Worm (Caenorhabditis elegans) whole organism, L1 larva: ENCODE data around the gene Y43F8C.16.

Experiments used
- C04F5.9 ChIP-seq: sonication (generic microtip); optimal IDR thresholded peaks from 2 replicates; lab custom pipeline; 2016; ENCODE audit warnings: missing genetic modification characterization, missing compliant biosample characterization
- F16B12.6 ChIP-seq: fragments of 150-350 bp; optimal IDR thresholded peaks from 2 replicates; lab custom pipeline; 2014; ENCODE audit warnings: missing biosample characterization, missing genetic modification characterization
- aha-1 ChIP-seq: fragments of 150-350 bp; optimal IDR thresholded peaks from 2 replicates; lab custom pipeline; 2014; ENCODE audit warnings: missing biosample characterization, missing genetic modification characterization
- aly-2 ChIP-seq: fragments of 150-350 bp; optimal IDR thresholded peaks from 2 replicates; lab custom pipeline; 2014; ENCODE audit warnings: missing biosample characterization, missing genetic modification characterization
- blmp-1 ChIP-seq: fragments of 150-350 bp; optimal IDR thresholded peaks from 2 replicates; lab custom pipeline; 2014; ENCODE audit warnings: missing biosample characterization, missing genetic modification characterization
- ceh-63 ChIP-seq: fragments of 200-800 bp; sonication (Bioruptor generic); optimal IDR thresholded peaks from 2 replicates; lab custom pipeline; 2018; ENCODE audit warnings: mild to moderate bottlenecking, missing genetic modification characterization, missing compliant biosample characterization
- ceh-8 ChIP-seq: fragments of 200-800 bp; sonication (Bioruptor generic); optimal IDR thresholded peaks from 2 replicates; lab custom pipeline; 2018; ENCODE audit warnings: mild to moderate bottlenecking, missing genetic modification characterization, moderate library complexity, missing compliant biosample characterization
- ceh-88 ChIP-seq: fragments of 200-800 bp; sonication (Bioruptor generic); IDR thresholded peaks from 2 replicates; pipeline ENCODE4 v1.3.6; 2022; ENCODE audit warnings: missing genetic modification characterization, missing compliant biosample characterization
- ceh-90 ChIP-seq: sonication (generic microtip); optimal IDR thresholded peaks from 2 replicates; lab custom pipeline; 2016; ENCODE audit warnings: missing genetic modification characterization, missing compliant biosample characterization
- dsc-1 ChIP-seq: sonication (generic microtip); optimal IDR thresholded peaks from 2 replicates; lab custom pipeline; 2016; ENCODE audit warnings: mild to moderate bottlenecking, missing genetic modification characterization, missing compliant biosample characterization
- efl-3 ChIP-seq: fragments of 200-800 bp; sonication (Bioruptor generic); optimal IDR thresholded peaks from 2 replicates; lab custom pipeline; 2018; ENCODE audit warnings: mild to moderate bottlenecking, missing genetic modification characterization, missing compliant biosample characterization
- egl-13 ChIP-seq: sonication (generic microtip); optimal IDR thresholded peaks from 2 replicates; lab custom pipeline; 2016; ENCODE audit warnings: missing genotype, missing genetic modification reagents, missing genetic modification characterization, missing compliant biosample characterization
- elt-2 ChIP-seq: sonication (generic microtip); optimal IDR thresholded peaks from 2 replicates; lab custom pipeline; 2016; ENCODE audit warnings: missing genetic modification characterization, mild to moderate bottlenecking, inconsistent platforms, missing compliant biosample characterization, missing genetic modification reagents
- fkh-4 ChIP-seq: sonication (generic microtip); optimal IDR thresholded peaks from 2 replicates; lab custom pipeline; 2016; ENCODE audit warnings: missing compliant biosample characterization, missing genetic modification characterization, borderline replicate concordance
- fkh-8 ChIP-seq: sonication (generic microtip); optimal IDR thresholded peaks from 2 replicates; lab custom pipeline; 2016; ENCODE audit warnings: mild to moderate bottlenecking, missing genetic modification characterization, missing compliant biosample characterization
- hlh-17 ChIP-seq: fragments of 200-800 bp; sonication (Bioruptor generic); optimal IDR thresholded peaks from 2 replicates; lab custom pipeline; 2018; ENCODE audit warnings: missing genetic modification characterization, mild to moderate bottlenecking, missing compliant biosample characterization, moderate library complexity, borderline replicate concordance
- hlh-4 ChIP-seq: sonication (generic microtip); optimal IDR thresholded peaks from 2 replicates; lab custom pipeline; 2016; ENCODE audit warnings: mild to moderate bottlenecking, missing genetic modification characterization, missing compliant biosample characterization
- lin-13 ChIP-seq: fragments of 150-350 bp; optimal IDR thresholded peaks from 2 replicates; lab custom pipeline; 2014; ENCODE audit warnings: missing biosample characterization, missing genetic modification reagents, missing genetic modification characterization
- lin-14 ChIP-seq: fragments of 200-800 bp; sonication (Bioruptor generic); optimal IDR thresholded peaks from 2 replicates; lab custom pipeline; 2018; ENCODE audit warnings: mild to moderate bottlenecking, missing genetic modification characterization, moderate library complexity, missing compliant biosample characterization
- lin-15B ChIP-seq: fragments of 150-350 bp; sonication (generic microtip); optimal IDR thresholded peaks from 3 replicates; lab custom pipeline; 2014; ENCODE audit warnings: missing biosample characterization, missing genetic modification characterization
- lin-35 ChIP-seq, 2 experiments: fragments of 150-350 bp; optimal IDR thresholded peaks; 2 replicates each; lab custom pipeline; 2014; ENCODE audit warnings: missing biosample characterization in 2 of 2, missing genetic modification characterization in 2 of 2, missing genetic modification reagents in 2 of 2
- mdl-1 ChIP-seq, 2 experiments: fragments of 150-350 bp; optimal IDR thresholded peaks; 2 replicates each; lab custom pipeline; 2014 to 2017; ENCODE audit warnings: missing biosample characterization in 2 of 2, missing genetic modification characterization in 2 of 2, inconsistent platforms in 1 of 2
- mef-2 ChIP-seq: fragments of 150-350 bp; optimal IDR thresholded peaks from 2 replicates; lab custom pipeline; 2014; ENCODE audit warnings: missing biosample characterization, missing genetic modification characterization
- nhr-11 ChIP-seq: fragments of 150-350 bp; optimal IDR thresholded peaks from 2 replicates; lab custom pipeline; 2014; ENCODE audit warnings: missing biosample characterization, missing genetic modification characterization
- nhr-71 ChIP-seq: sonication (generic microtip); optimal IDR thresholded peaks from 2 replicates; lab custom pipeline; 2016; ENCODE audit warnings: mild to moderate bottlenecking, missing genetic modification characterization, moderate library complexity, missing compliant biosample characterization
- nhr-85 ChIP-seq: sonication (generic microtip); peaks from one replicate; lab custom pipeline; 2016; ENCODE audit warnings: missing genetic modification characterization, inconsistent platforms, missing compliant biosample characterization
- pqm-1 ChIP-seq: sonication (generic microtip); optimal IDR thresholded peaks from 3 replicates; lab custom pipeline; 2017; ENCODE audit warnings: missing biosample characterization, missing genetic modification characterization
- skn-1 ChIP-seq: fragments of 150-350 bp; optimal IDR thresholded peaks from 2 replicates; lab custom pipeline; 2014; ENCODE audit warnings: missing biosample characterization, missing genetic modification characterization
- snpc-4 ChIP-seq: fragments of 150-350 bp; optimal IDR thresholded peaks from 2 replicates; lab custom pipeline; 2014; ENCODE audit warnings: missing biosample characterization, missing genetic modification characterization
- snu-23 ChIP-seq: sonication (generic microtip); optimal IDR thresholded peaks from 2 replicates; lab custom pipeline; 2016; ENCODE audit warnings: missing genetic modification characterization, missing compliant biosample characterization
- sox-4 ChIP-seq: sonication (generic microtip); optimal IDR thresholded peaks from 2 replicates; lab custom pipeline; 2016; ENCODE audit warnings: missing genetic modification characterization, missing compliant biosample characterization
- sup-37 ChIP-seq: fragments of 200-800 bp; sonication (Bioruptor generic); optimal IDR thresholded peaks from 2 replicates; lab custom pipeline; 2018; ENCODE audit warnings: mild to moderate bottlenecking, missing genetic modification characterization, missing compliant biosample characterization
- swsn-7 ChIP-seq: sonication (generic microtip); optimal IDR thresholded peaks from 2 replicates; lab custom pipeline; 2016; ENCODE audit warnings: missing genetic modification characterization, missing compliant biosample characterization
- unc-62 ChIP-seq: fragments of 150-350 bp; optimal IDR thresholded peaks from 2 replicates; lab custom pipeline; 2014; ENCODE audit warnings: missing biosample characterization, missing genetic modification reagents, missing genetic modification characterization
- zag-1 ChIP-seq: fragments of 150-350 bp; optimal IDR thresholded peaks from 2 replicates; lab custom pipeline; 2014; ENCODE audit warnings: missing biosample characterization, missing genetic modification characterization
- zip-4 ChIP-seq: fragments of 200-800 bp; sonication (Bioruptor generic); optimal IDR thresholded peaks from 2 replicates; lab custom pipeline; 2018; ENCODE audit warnings: mild to moderate bottlenecking, missing genetic modification characterization, moderate library complexity, missing compliant biosample characterization

Gene Y43F8C.16

ce11 chrV:19715419-19715818 is at the start of gene Y43F8C.16:
Gene Y43F8C.16, minus strand, starts transcription at chrV:19715519.
- TF ChIP-seq ceh-88 (GFP tag; lab: Robert Waterston, UW) (no peak), nhr-11 (tag; lab: Kevin White, UChicago) (no peak), lin-35 (GFP tag; optimal IDR thresholded peaks at IDR 0.05; lab: Kevin White, UChicago) (no peak), efl-3 (no peak), pqm-1 (tag; lab: Kevin White, UChicago) (no peak), nhr-71 (no peak), hlh-17 (no peak), ceh-63 (GFP tag; lab: Kevin White, UChicago) (no peak), egl-13 (tag; lab: Kevin White, UChicago) (no peak), dsc-1 (tag; lab: Kevin White, UChicago) (no peak), mef-2 (tag; lab: Kevin White, UChicago) (no peak), mdl-1 (tag; optimal IDR thresholded peaks at IDR 0.05; lab: Kevin White, UChicago) (no peak), ceh-90 (tag; lab: Kevin White, UChicago) (no peak), aly-2 (no peak), snu-23 (GFP tag; lab: Kevin White, UChicago) (no peak), hlh-4 (tag; lab: Kevin White, UChicago) (no peak), blmp-1 (tag; lab: Kevin White, UChicago) (no peak), skn-1 (no peak)

DNA sequence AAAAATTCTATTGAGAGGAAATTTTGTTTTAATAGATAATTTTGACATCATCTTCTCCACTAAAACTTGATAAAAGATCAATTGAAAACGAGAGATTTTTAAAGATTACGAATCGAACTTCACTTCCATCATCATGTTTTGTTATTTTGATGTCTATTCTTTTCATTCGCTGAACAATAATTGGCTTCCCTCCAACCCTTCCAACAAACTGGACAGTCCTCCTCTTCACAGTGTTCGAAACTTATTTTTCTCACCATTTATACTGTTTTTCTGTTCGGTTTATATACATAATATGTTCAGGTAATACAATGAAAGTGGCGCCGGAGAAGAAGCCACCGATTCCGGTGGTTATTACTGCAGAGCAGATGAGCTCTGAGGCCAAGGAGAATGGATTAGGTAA is 45.4 kb upstream of the Y43F8C.16 start, which contains the start of gene M162.5:
Gene M162.5, plus strand, starts transcription at position 301 of the 400 bp plus-strand sequence.
- no peak for TF ChIP-seq lin-15B (tag; lab: Kevin White, UChicago)
- TF ChIP-seq snpc-4 (tag; lab: Kevin White, UChicago) = no peak
- TF ChIP-seq fkh-8 (tag; lab: Kevin White, UChicago) = no peak
- TF ChIP-seq egl-13 (tag; lab: Kevin White, UChicago) = no peak
- TF ChIP-seq swsn-7 = no peak
- TF ChIP-seq C04F5.9 (tag; lab: Kevin White, UChicago) = no peak
- no peak for TF ChIP-seq sox-4 (tag; lab: Kevin White, UChicago)
- TF ChIP-seq unc-62 (GFP tag; lab: Kevin White, UChicago) = no peak
- TF ChIP-seq lin-13 (GFP tag; lab: Kevin White, UChicago) = no peak
- no peak for TF ChIP-seq aha-1 (tag; lab: Kevin White, UChicago)
- TF ChIP-seq lin-35 (GFP tag; optimal IDR thresholded peaks at IDR 0.05; lab: Kevin White, UChicago) = no peak
- no peak for TF ChIP-seq nhr-71
- TF ChIP-seq ceh-63 (GFP tag; lab: Kevin White, UChicago) = no peak
- no peak for TF ChIP-seq lin-14
- no peak for TF ChIP-seq zag-1 (tag; lab: Kevin White, UChicago)
- no peak for TF ChIP-seq ceh-8 (GFP tag; lab: Kevin White, UChicago)
- TF ChIP-seq mdl-1 (tag; optimal IDR thresholded peaks at IDR 0.05; lab: Kevin White, UChicago) = no peak
- TF ChIP-seq efl-3 = no peak
- TF ChIP-seq, all 84 proteins: peak for 0

DNA sequence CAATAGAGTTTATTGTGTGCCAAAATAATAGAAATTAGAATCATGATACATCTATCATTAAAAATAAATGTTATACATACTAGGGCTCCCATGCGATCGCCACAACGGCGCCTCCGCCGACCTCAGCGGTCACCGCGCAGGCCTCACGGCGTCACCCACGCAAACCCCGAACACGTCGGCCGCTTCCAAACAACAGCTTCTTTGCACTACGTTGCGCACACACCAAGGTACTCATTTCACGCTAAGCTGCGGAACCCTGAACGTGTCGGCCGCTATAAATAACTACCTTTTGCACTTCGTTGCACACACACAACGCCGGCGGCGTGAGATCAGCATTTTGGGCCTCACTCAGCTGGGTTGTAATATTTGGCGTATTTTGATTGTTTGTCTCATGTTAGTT is 44.0 kb upstream of the Y43F8C.16 start:
- peak; percentile 1 for TF ChIP-seq nhr-85 (tag; lab: Kevin White, UChicago)
- no peak for TF ChIP-seq F16B12.6

- TF ChIP-seq efl-3 (no peak), zag-1 (tag; lab: Kevin White, UChicago) (no peak), zip-4 (no peak), aha-1 (tag; lab: Kevin White, UChicago) (no peak), unc-62 (GFP tag; lab: Kevin White, UChicago) (no peak), sup-37 (GFP tag; lab: Kevin White, UChicago) (no peak)
- TF ChIP-seq, all 84 proteins: peak for 0
Observed at ce11 chrV:19756253-19756652, 40.9 kb upstream of the Y43F8C.16 start, which contains the start of gene W04E12.9. Gene W04E12.9, plus strand, starts transcription at chrV:19756553.

ce11 chrV:19755260-19755659 is 39.9 kb upstream of the Y43F8C.16 start, which contains the start of gene clec-50:
Gene clec-50, minus strand, starts transcription at chrV:19755368.
- peak in 1 of 2 experiments; percentile 28 for TF ChIP-seq lin-35 (GFP tag; optimal IDR thresholded peaks at IDR 0.05; lab: Kevin White, UChicago)
- peak; percentile 65 for TF ChIP-seq elt-2 (tag; lab: Kevin White, UChicago)
- no peak for TF ChIP-seq fkh-4 (tag; lab: Kevin White, UChicago)
